Worm (Caenorhabditis elegans) whole organism, early embryonic: Measurements from ENCODE around the gene cyp-35C1.

ENCODE experiments used
- B0310.2 ChIP-seq: sonication (generic microtip); optimal IDR thresholded peaks from 2 replicates; lab custom pipeline; 2016; ENCODE audit warnings: mild to moderate bottlenecking, missing genetic modification characterization, missing compliant biosample characterization
- F13C5.2 ChIP-seq: sonication (generic microtip); optimal IDR thresholded peaks from 2 replicates; lab custom pipeline; 2017; ENCODE audit warnings: mild to moderate bottlenecking, missing genetic modification characterization, inconsistent platforms, missing compliant biosample characterization
- aly-1 ChIP-seq: sonication (generic microtip); optimal IDR thresholded peaks from 2 replicates; lab custom pipeline; 2016; ENCODE audit warnings: missing genetic modification characterization, missing compliant biosample characterization
- ama-1 ChIP-seq: fragments of 150-350 bp; optimal IDR thresholded peaks from 2 replicates; lab custom pipeline; 2014
- ceh-13 ChIP-seq: fragments of 200-800 bp; sonication (Bioruptor generic); optimal IDR thresholded peaks from 2 replicates; lab custom pipeline; 2018; ENCODE audit warnings: mild to moderate bottlenecking, missing genetic modification characterization, missing compliant biosample characterization
- ceh-36 ChIP-seq: sonication (generic microtip); optimal IDR thresholded peaks from 2 replicates; lab custom pipeline; 2016; ENCODE audit warnings: missing genetic modification characterization, inconsistent platforms, missing compliant biosample characterization
- ets-7 ChIP-seq: sonication (generic microtip); optimal IDR thresholded peaks from 2 replicates; lab custom pipeline; 2016; ENCODE audit warnings: missing genotype, missing genetic modification characterization, missing compliant biosample characterization
- flt-1 ChIP-seq: fragments of 200-800 bp; sonication (Bioruptor generic); IDR thresholded peaks from 2 replicates; pipeline ENCODE4 v1.3.6; 2022; ENCODE audit warnings: missing genetic modification characterization, missing compliant biosample characterization
- hmbx-1 ChIP-seq: sonication (generic microtip); optimal IDR thresholded peaks from 2 replicates; lab custom pipeline; 2016; ENCODE audit warnings: mild to moderate bottlenecking, missing genetic modification characterization, missing compliant biosample characterization
- hmg-4 ChIP-seq: fragments of 200-800 bp; sonication (Bioruptor generic); optimal IDR thresholded peaks from 2 replicates; lab custom pipeline; 2018; ENCODE audit warnings: mild to moderate bottlenecking, missing genetic modification characterization, missing compliant biosample characterization
- hnd-1 ChIP-seq: sonication (generic microtip); optimal IDR thresholded peaks from 2 replicates; lab custom pipeline; 2016; ENCODE audit warnings: missing genetic modification characterization, missing compliant biosample characterization
- pes-1 ChIP-seq: fragments of 200-800 bp; sonication (Bioruptor generic); IDR thresholded peaks from 2 replicates; pipeline ENCODE4 v1.3.6; 2022; ENCODE audit warnings: missing genetic modification reagents, missing genetic modification characterization, missing compliant biosample characterization
- scrt-1 ChIP-seq: fragments of 200-800 bp; sonication (Bioruptor generic); IDR thresholded peaks from 2 replicates; pipeline ENCODE4 v1.3.6; 2022; ENCODE audit warnings: missing genetic modification characterization, missing compliant biosample characterization
- sea-1 ChIP-seq: fragments of 200-800 bp; sonication (Bioruptor generic); conservative IDR thresholded peaks from 2 replicates; pipeline ENCODE4 v1.3.6; 2022; ENCODE audit warnings: missing genetic modification characterization, missing compliant biosample characterization
- tbx-11 ChIP-seq: fragments of 200-800 bp; sonication (Bioruptor generic); IDR thresholded peaks from 2 replicates; pipeline ENCODE4 v1.3.6; 2022; ENCODE audit warnings: missing genetic modification characterization, missing compliant biosample characterization
- tbx-37 ChIP-seq: fragments of 200-800 bp; sonication (Bioruptor generic); conservative IDR thresholded peaks from 2 replicates; pipeline ENCODE4 v1.3.6; 2022; ENCODE audit warnings: missing genetic modification reagents, missing genetic modification characterization, missing compliant biosample characterization
- tra-4 ChIP-seq: sonication (generic microtip); optimal IDR thresholded peaks from 2 replicates; lab custom pipeline; 2017; ENCODE audit warnings: missing genetic modification characterization, missing compliant biosample characterization

Gene cyp-35C1

DNA sequence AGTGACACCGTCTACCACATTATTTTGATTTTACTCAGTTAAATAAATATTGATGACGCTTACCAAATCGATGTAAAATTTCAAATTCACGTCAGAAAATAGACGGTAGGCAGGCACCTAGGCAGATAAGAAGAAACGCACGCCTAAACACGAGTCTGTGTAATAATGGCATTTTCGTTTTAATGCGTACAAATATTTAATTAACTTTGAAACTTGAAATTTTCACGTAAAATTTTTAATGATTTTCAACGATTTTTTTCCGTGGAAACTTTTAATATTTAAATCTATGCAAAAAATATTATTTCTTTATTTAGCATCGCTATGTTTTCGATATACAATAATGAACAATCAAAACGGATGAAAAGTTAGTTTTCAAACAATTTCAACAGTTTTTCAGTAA lies 32.9 kb upstream of the cyp-35C1 start, which contains the start of gene C06B3.16:
Gene C06B3.16, plus strand, starts transcription at position 301 of the 400 bp plus-strand sequence.
- TF ChIP-seq sea-1 (GFP tag; lab: Robert Waterston, UW) (no peak), hmbx-1 (tag; lab: Kevin White, UChicago) (no peak), ets-7 (tag; lab: Kevin White, UChicago) (no peak), hmg-4 (GFP tag; lab: Kevin White, UChicago) (no peak), aly-1 (tag; lab: Kevin White, UChicago) (no peak), scrt-1 (GFP tag; lab: Robert Waterston, UW) (no peak), flt-1 (no peak), tbx-37 (GFP tag; lab: Robert Waterston, UW) (no peak), F13C5.2 (tag; lab: Kevin White, UChicago) (no peak), tbx-11 (GFP tag; lab: Robert Waterston, UW) (no peak), ama-1 (no peak), tra-4 (tag; lab: Kevin White, UChicago) (no peak), pes-1 (GFP tag; lab: Robert Waterston, UW) (no peak), ceh-36 (tag; lab: Kevin White, UChicago) (no peak), hnd-1 (no peak), B0310.2 (tag; lab: Kevin White, UChicago) (no peak), ceh-13 (GFP tag; lab: Kevin White, UChicago) (no peak)

DNA sequence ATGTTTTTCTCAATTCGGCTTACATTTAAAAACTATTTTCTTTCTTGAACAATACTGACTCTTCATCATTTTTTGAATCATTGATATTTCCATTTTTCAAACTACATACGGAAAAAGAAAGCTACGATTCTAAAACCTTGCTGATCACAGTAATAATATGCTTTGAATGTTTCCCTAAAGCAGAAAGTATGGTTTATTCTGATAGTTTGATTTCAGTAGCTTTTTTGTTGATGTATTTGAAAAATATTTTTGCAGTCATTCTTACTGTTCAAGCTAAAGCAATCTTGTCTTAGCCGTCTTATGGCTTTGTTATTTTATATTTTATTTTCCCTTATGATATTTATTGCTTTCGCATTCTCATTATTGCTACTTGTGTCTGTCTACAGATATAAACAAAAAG lies 31.2 kb upstream of the cyp-35C1 start, which contains the start of gene srxa-13:
Gene srxa-13, plus strand, starts transcription at position 301 of the 400 bp plus-strand sequence.
- TF ChIP-seq ama-1 (no peak), tbx-37 (GFP tag; lab: Robert Waterston, UW) (no peak), F13C5.2 (tag; lab: Kevin White, UChicago) (no peak), aly-1 (tag; lab: Kevin White, UChicago) (no peak), B0310.2 (tag; lab: Kevin White, UChicago) (no peak), flt-1 (no peak), ets-7 (tag; lab: Kevin White, UChicago) (no peak), hmbx-1 (tag; lab: Kevin White, UChicago) (no peak), hnd-1 (no peak), ceh-13 (GFP tag; lab: Kevin White, UChicago) (no peak), sea-1 (GFP tag; lab: Robert Waterston, UW) (no peak)

DNA sequence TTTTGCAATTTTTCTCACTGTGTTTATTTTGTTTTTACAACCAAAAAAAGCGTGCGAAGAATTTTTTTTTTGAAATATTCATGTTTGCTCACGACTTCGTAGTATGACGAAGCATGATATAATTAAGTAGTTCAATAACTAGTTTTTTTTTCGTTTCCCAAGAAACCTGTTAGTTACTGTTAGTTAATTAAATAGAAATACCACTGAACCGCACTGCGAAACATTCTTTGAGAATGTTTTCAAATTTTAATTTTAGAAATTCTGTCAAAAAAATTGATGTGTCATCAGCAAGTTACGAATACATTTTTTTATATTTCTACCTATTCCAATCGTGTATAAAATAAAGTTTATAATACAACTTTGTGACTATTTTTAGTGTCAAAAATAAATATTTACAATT lies 28.1 kb upstream of the cyp-35C1 start, which contains the start of gene srxa-12:
Gene srxa-12, plus strand, starts transcription at position 301 of the 400 bp plus-strand sequence.
- TF ChIP-seq flt-1 (no peak), pes-1 (GFP tag; lab: Robert Waterston, UW) (no peak), aly-1 (tag; lab: Kevin White, UChicago) (no peak), sea-1 (GFP tag; lab: Robert Waterston, UW) (no peak), scrt-1 (GFP tag; lab: Robert Waterston, UW) (no peak), tbx-37 (GFP tag; lab: Robert Waterston, UW) (no peak), ets-7 (tag; lab: Kevin White, UChicago) (no peak)

DNA sequence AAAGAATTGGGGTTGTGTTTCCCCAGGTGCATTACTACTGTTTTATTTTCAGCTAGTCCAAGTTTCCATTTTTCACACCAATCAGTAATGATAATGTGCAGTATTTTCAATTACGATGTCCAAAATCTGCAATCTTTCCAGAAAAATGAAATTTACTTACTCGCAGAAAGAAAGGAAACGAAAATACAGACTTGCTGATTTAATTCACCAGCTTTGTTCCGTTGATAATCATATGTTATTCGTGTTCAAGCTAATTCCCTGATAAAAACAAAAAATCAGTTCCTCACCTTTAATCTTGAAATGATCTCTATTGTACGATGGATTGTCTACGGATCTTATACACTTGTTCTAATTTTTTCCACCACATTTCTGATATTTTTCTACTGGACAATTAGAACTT lies 25.6 kb upstream of the cyp-35C1 start, which contains the start of gene srxa-11:
Gene srxa-11, plus strand, starts transcription at position 301 of the 400 bp plus-strand sequence.
- TF ChIP-seq tbx-11 (GFP tag; lab: Robert Waterston, UW), result no peak
- no peak for TF ChIP-seq tra-4 (tag; lab: Kevin White, UChicago)
- TF ChIP-seq flt-1, result no peak
- TF ChIP-seq scrt-1 (GFP tag; lab: Robert Waterston, UW), result no peak
- TF ChIP-seq hmbx-1 (tag; lab: Kevin White, UChicago), result no peak
- TF ChIP-seq ceh-36 (tag; lab: Kevin White, UChicago), result no peak
- TF ChIP-seq ets-7 (tag; lab: Kevin White, UChicago), result no peak
- no peak for TF ChIP-seq hnd-1
- no peak for TF ChIP-seq F13C5.2 (tag; lab: Kevin White, UChicago)
- TF ChIP-seq pes-1 (GFP tag; lab: Robert Waterston, UW), result no peak

DNA sequence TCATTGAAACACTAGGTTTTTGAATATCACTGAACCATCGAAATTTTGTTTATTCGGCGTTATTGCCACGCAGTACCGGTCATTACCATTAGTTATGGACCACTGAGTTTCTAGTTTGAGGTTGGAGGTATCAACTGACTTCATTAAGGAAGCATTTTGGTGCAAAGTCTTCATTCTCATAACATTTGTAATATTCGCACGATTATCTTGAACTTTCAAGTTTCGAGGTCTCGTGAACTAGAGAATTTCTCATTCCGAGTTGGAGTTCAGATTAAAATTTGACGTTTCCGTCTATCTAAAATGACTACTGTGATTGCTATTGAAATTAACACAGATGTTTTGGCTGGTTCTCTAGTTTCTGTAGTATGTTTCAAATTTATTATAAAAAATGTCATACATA lies 22.4 kb upstream of the cyp-35C1 start, which contains the start of gene srx-42:
Gene srx-42, plus strand, starts transcription at position 301 of the 400 bp plus-strand sequence.
- no peak for TF ChIP-seq hmbx-1 (tag; lab: Kevin White, UChicago)
- TF ChIP-seq hmg-4 (GFP tag; lab: Kevin White, UChicago), result no peak

DNA sequence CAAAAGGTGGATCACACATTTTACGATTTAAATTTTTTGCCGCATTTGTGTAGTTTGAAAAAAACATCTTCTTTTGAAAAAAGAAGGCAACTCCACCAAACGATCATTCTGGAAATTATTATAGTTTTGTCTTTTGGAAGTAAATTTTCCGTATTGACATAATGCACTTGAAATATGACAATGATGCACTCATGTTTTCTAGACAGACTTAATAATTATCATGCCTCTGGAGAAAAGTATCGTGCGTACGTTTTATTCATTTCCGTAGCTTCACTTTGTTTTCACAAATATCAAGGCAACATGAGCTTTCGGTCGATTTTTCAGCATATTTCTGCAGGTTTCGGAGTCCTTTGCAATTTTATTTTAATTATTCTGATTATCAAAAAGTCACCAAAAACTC lies 20.1 kb upstream of the cyp-35C1 start, which contains the start of gene str-250:
Gene str-250, plus strand, starts transcription at position 301 of the 400 bp plus-strand sequence.
- no peak for TF ChIP-seq ceh-36 (tag; lab: Kevin White, UChicago)
- TF ChIP-seq tbx-11 (GFP tag; lab: Robert Waterston, UW), result no peak
- no peak for TF ChIP-seq hnd-1
- TF ChIP-seq B0310.2 (tag; lab: Kevin White, UChicago), result no peak
- TF ChIP-seq pes-1 (GFP tag; lab: Robert Waterston, UW), result no peak
- TF ChIP-seq ceh-13 (GFP tag; lab: Kevin White, UChicago), result no peak
- TF ChIP-seq hmbx-1 (tag; lab: Kevin White, UChicago), result no peak
- TF ChIP-seq aly-1 (tag; lab: Kevin White, UChicago), result no peak
- no peak for TF ChIP-seq hmg-4 (GFP tag; lab: Kevin White, UChicago)
- TF ChIP-seq tra-4 (tag; lab: Kevin White, UChicago), result no peak
- TF ChIP-seq ets-7 (tag; lab: Kevin White, UChicago), result no peak
- TF ChIP-seq flt-1, result no peak
- no peak for TF ChIP-seq F13C5.2 (tag; lab: Kevin White, UChicago)
- no peak for TF ChIP-seq ama-1

DNA sequence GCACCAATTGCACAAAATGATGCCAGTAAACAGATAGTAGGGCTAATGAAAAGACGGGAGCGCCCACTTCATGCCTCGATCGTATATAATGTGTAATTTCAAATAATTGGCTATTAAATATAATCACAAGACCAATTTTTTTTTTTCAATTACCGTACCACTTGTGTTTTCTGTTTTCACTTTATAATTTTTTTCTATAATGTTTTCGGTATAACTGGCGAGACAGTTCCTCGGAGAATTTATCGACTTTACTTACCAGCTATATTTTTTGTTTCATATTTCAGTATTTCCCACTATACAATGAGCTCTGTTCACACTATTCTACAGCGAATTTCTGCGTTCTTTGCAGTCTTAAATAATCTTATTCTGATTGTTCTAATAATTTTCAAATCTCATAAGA lies 17.9 kb upstream of the cyp-35C1 start, which contains the start of gene str-252:
Gene str-252, plus strand, starts transcription at position 301 of the 400 bp plus-strand sequence.
- TF ChIP-seq tbx-37 (GFP tag; lab: Robert Waterston, UW) (no peak), scrt-1 (GFP tag; lab: Robert Waterston, UW) (no peak), hmbx-1 (tag; lab: Kevin White, UChicago) (no peak), hnd-1 (no peak), ceh-36 (tag; lab: Kevin White, UChicago) (no peak), ceh-13 (GFP tag; lab: Kevin White, UChicago) (no peak), B0310.2 (tag; lab: Kevin White, UChicago) (no peak), tra-4 (tag; lab: Kevin White, UChicago) (no peak), tbx-11 (GFP tag; lab: Robert Waterston, UW) (no peak), hmg-4 (GFP tag; lab: Kevin White, UChicago) (no peak), sea-1 (GFP tag; lab: Robert Waterston, UW) (no peak), pes-1 (GFP tag; lab: Robert Waterston, UW) (no peak), flt-1 (no peak), F13C5.2 (tag; lab: Kevin White, UChicago) (no peak), aly-1 (tag; lab: Kevin White, UChicago) (no peak), ama-1 (no peak), ets-7 (tag; lab: Kevin White, UChicago) (no peak)
